Worm (Caenorhabditis elegans) whole organism, L4 larva: ENCODE measurements around the gene T24A6.20.

ENCODE experiments used
- D1046.2 ChIP-seq: fragments of 200-800 bp; sonication (Bioruptor generic); IDR thresholded peaks from 2 replicates; pipeline ENCODE4 v1.3.6; 2022; ENCODE audit warnings: missing genetic modification characterization, missing compliant biosample characterization
- T26A8.4 ChIP-seq: fragments of 200-800 bp; sonication (Bioruptor generic); IDR thresholded peaks from 2 replicates; pipeline ENCODE4 v1.3.6; 2022; ENCODE audit warnings: missing genetic modification characterization, missing compliant biosample characterization
- Y105C5A.15 ChIP-seq: fragments of 200-800 bp; sonication (Bioruptor generic); IDR thresholded peaks from 2 replicates; pipeline ENCODE4 v1.3.6; 2022; ENCODE audit warnings: missing genetic modification characterization, missing compliant biosample characterization
- Y48G9A.11 ChIP-seq: fragments of 200-800 bp; sonication (Bioruptor generic); IDR thresholded peaks from 2 replicates; pipeline ENCODE4 v1.3.6; 2022; ENCODE audit warnings: missing genetic modification reagents, missing genetic modification characterization, missing compliant biosample characterization
- Y5F2A.4 ChIP-seq: fragments of 200-800 bp; sonication (Bioruptor generic); optimal IDR thresholded peaks from 2 replicates; lab custom pipeline; 2018; ENCODE audit warnings: mild to moderate bottlenecking, missing genetic modification characterization, missing compliant biosample characterization
- ZK546.5 ChIP-seq, 2 experiments: sonication (generic microtip); optimal IDR thresholded peaks; 2 replicates each; lab custom pipeline; 2017; ENCODE audit warnings: missing biosample characterization in 2 of 2, missing genetic modification characterization in 2 of 2
- aha-1 ChIP-seq: fragments of 150-350 bp; peaks from one replicate; lab custom pipeline; 2014; ENCODE audit warnings: missing biosample characterization, missing genetic modification characterization
- ama-1 ChIP-seq: fragments of 150-350 bp; optimal IDR thresholded peaks from 2 replicates; lab custom pipeline; 2014; ENCODE audit warnings: inconsistent platforms, mixed read lengths
- ceh-62 ChIP-seq: sonication (generic microtip); optimal IDR thresholded peaks from 2 replicates; lab custom pipeline; 2017; ENCODE audit warnings: missing biosample characterization, missing genetic modification characterization
- ceh-82 ChIP-seq: sonication (generic microtip); optimal IDR thresholded peaks from 2 replicates; lab custom pipeline; 2017; ENCODE audit warnings: missing biosample characterization, missing genetic modification characterization
- ces-1 ChIP-seq: fragments of 150-350 bp; sonication (generic microtip); optimal IDR thresholded peaks from 4 replicates; lab custom pipeline; 2014; ENCODE audit warnings: missing biosample characterization, missing genetic modification reagents, missing genetic modification characterization
- daf-12 ChIP-seq: fragments of 150-350 bp; optimal IDR thresholded peaks from 2 replicates; lab custom pipeline; 2014; ENCODE audit warnings: missing biosample characterization, missing genetic modification reagents, missing genetic modification characterization
- daf-19 ChIP-seq: fragments of 200-800 bp; sonication (Bioruptor generic); conservative IDR thresholded peaks from 2 replicates; pipeline ENCODE4 v1.3.6; 2022; ENCODE audit warnings: missing genetic modification characterization, missing compliant biosample characterization
- dmd-6 ChIP-seq: fragments of 200-800 bp; sonication (Bioruptor generic); IDR thresholded peaks from 2 replicates; pipeline ENCODE4 v1.3.6; 2022; ENCODE audit warnings: missing genetic modification reagents, missing genetic modification characterization, missing compliant biosample characterization
- dmd-9 ChIP-seq: fragments of 200-800 bp; sonication (Bioruptor generic); IDR thresholded peaks from 2 replicates; pipeline ENCODE4 v1.3.6; 2022; ENCODE audit warnings: missing genetic modification reagents, missing genetic modification characterization, missing compliant biosample characterization
- duxl-1 ChIP-seq: sonication (generic microtip); optimal IDR thresholded peaks from 2 replicates; lab custom pipeline; 2016; ENCODE audit warnings: mild to moderate bottlenecking, missing genetic modification characterization, moderate library complexity, missing compliant biosample characterization; ENCODE audit not compliant: poor library complexity
- egl-27 ChIP-seq: sonication (generic microtip); optimal IDR thresholded peaks from 3 replicates; lab custom pipeline; 2017; ENCODE audit warnings: missing biosample characterization, missing genetic modification reagents, missing genetic modification characterization
- egl-43 ChIP-seq: fragments of 200-800 bp; sonication (Bioruptor generic); IDR thresholded peaks from 2 replicates; pipeline ENCODE4 v1.3.6; 2022; ENCODE audit warnings: missing genetic modification reagents, missing genetic modification characterization, missing compliant biosample characterization
- hif-1 ChIP-seq, 2 experiments: sonication (generic microtip); optimal IDR thresholded peaks; 2 replicates each; lab custom pipeline; 2016 to 2017; ENCODE audit warnings: missing compliant biosample characterization in 2 of 2, missing genetic modification characterization in 2 of 2, missing genetic modification reagents in 2 of 2, missing genotype in 2 of 2, mild to moderate bottlenecking in 1 of 2
- hlh-11 ChIP-seq: fragments of 200-800 bp; sonication (Bioruptor generic); optimal IDR thresholded peaks from 2 replicates; lab custom pipeline; 2018; ENCODE audit warnings: mild to moderate bottlenecking, missing genetic modification characterization, missing compliant biosample characterization
- hlh-30 ChIP-seq: sonication (generic microtip); optimal IDR thresholded peaks from 2 replicates; lab custom pipeline; 2017; ENCODE audit warnings: antibody characterized with exemption, mild to moderate bottlenecking, missing genetic modification characterization, missing compliant biosample characterization; ENCODE audit not compliant: insufficient read depth
- lin-13 ChIP-seq: fragments of 150-350 bp; optimal IDR thresholded peaks from 2 replicates; lab custom pipeline; 2014; ENCODE audit warnings: missing biosample characterization, missing genetic modification reagents, missing genetic modification characterization
- lin-29 ChIP-seq: fragments of 200-800 bp; sonication (Bioruptor generic); IDR thresholded peaks from 2 replicates; pipeline ENCODE4 v1.3.6; 2022; ENCODE audit warnings: missing genetic modification reagents, missing genetic modification characterization, missing compliant biosample characterization
- lin-38 ChIP-seq: fragments of 200-800 bp; sonication (Bioruptor generic); IDR thresholded peaks from 2 replicates; pipeline ENCODE4 v1.3.6; 2022; ENCODE audit warnings: missing genetic modification reagents, missing genetic modification characterization, missing compliant biosample characterization
- lin-39 ChIP-seq: fragments of 150-350 bp; optimal IDR thresholded peaks from 2 replicates; lab custom pipeline; 2014; ENCODE audit warnings: missing biosample characterization, missing genetic modification reagents, missing genetic modification characterization
- lir-3 ChIP-seq: sonication (generic microtip); optimal IDR thresholded peaks from 2 replicates; lab custom pipeline; 2016; ENCODE audit warnings: mild to moderate bottlenecking, missing genetic modification characterization, missing compliant biosample characterization
- lsy-2 ChIP-seq, 2 experiments: fragments of 150-350 bp in 1 of 2; sonication (generic microtip) in 1 of 2; optimal IDR thresholded peaks; 2 replicates each; lab custom pipeline; 2014 to 2017; ENCODE audit warnings: missing biosample characterization in 2 of 2, missing genetic modification characterization in 2 of 2
- madf-5 ChIP-seq, 2 experiments: fragments of 200-800 bp; sonication (Bioruptor generic); IDR thresholded peaks; 2 replicates each; pipeline ENCODE4 v1.3.6; 2022; ENCODE audit warnings: missing compliant biosample characterization in 2 of 2, missing genetic modification characterization in 2 of 2
- mdt-29 ChIP-seq: fragments of 200-800 bp; sonication (Bioruptor generic); IDR thresholded peaks from 2 replicates; pipeline ENCODE4 v1.3.6; 2022; ENCODE audit warnings: missing genetic modification reagents, missing genetic modification characterization, missing compliant biosample characterization
- mep-1 ChIP-seq: fragments of 150-350 bp; sonication (generic microtip); optimal IDR thresholded peaks from 3 replicates; lab custom pipeline; 2014; ENCODE audit warnings: missing biosample characterization, missing genetic modification characterization
- mes-2 ChIP-seq: sonication (generic microtip); optimal IDR thresholded peaks from 2 replicates; lab custom pipeline; 2016; ENCODE audit warnings: missing genotype, mild to moderate bottlenecking, missing genetic modification characterization, missing compliant biosample characterization; ENCODE audit not compliant: poor library complexity, severe bottlenecking
- mxl-3 ChIP-seq: fragments of 200-800 bp; sonication (Bioruptor generic); optimal IDR thresholded peaks from 2 replicates; lab custom pipeline; 2018; ENCODE audit warnings: mild to moderate bottlenecking, missing genetic modification characterization, missing compliant biosample characterization
- nhr-10 ChIP-seq: fragments of 150-350 bp; optimal IDR thresholded peaks from 2 replicates; lab custom pipeline; 2014; ENCODE audit warnings: missing biosample characterization, missing genetic modification characterization
- nhr-102 ChIP-seq: sonication (generic microtip); optimal IDR thresholded peaks from 2 replicates; lab custom pipeline; 2016; ENCODE audit warnings: mild to moderate bottlenecking, missing genetic modification characterization, moderate library complexity, missing compliant biosample characterization
- nhr-111 ChIP-seq: fragments of 200-800 bp; sonication (Bioruptor generic); optimal IDR thresholded peaks from 2 replicates; lab custom pipeline; 2018; ENCODE audit warnings: mild to moderate bottlenecking, missing genetic modification characterization, missing compliant biosample characterization
- nhr-42 ChIP-seq: fragments of 200-800 bp; sonication (Bioruptor generic); IDR thresholded peaks from 2 replicates; pipeline ENCODE4 v1.3.6; 2022; ENCODE audit warnings: missing genetic modification characterization, missing compliant biosample characterization
- nhr-76 ChIP-seq: fragments of 150-350 bp; optimal IDR thresholded peaks from 2 replicates; lab custom pipeline; 2014; ENCODE audit warnings: missing biosample characterization, missing genetic modification characterization
- saeg-2 ChIP-seq: fragments of 200-800 bp; sonication (Bioruptor generic); IDR thresholded peaks from 2 replicates; pipeline ENCODE4 v1.3.6; 2022; ENCODE audit warnings: missing genetic modification reagents, missing genetic modification characterization, missing compliant biosample characterization
- sdz-12 ChIP-seq: fragments of 200-800 bp; sonication (Bioruptor generic); optimal IDR thresholded peaks from 2 replicates; lab custom pipeline; 2018; ENCODE audit warnings: mild to moderate bottlenecking, missing genetic modification characterization, missing compliant biosample characterization
- set-16 ChIP-seq: fragments of 200-800 bp; sonication (Bioruptor generic); IDR thresholded peaks from 2 replicates; pipeline ENCODE4 v1.3.6; 2022; ENCODE audit warnings: missing genetic modification reagents, missing genetic modification characterization, missing compliant biosample characterization
- skn-1 ChIP-seq: fragments of 150-350 bp; optimal IDR thresholded peaks from 2 replicates; lab custom pipeline; 2014; ENCODE audit warnings: missing biosample characterization, missing genetic modification characterization
- snpc-4 ChIP-seq: fragments of 150-350 bp; optimal IDR thresholded peaks from 2 replicates; lab custom pipeline; 2014; ENCODE audit warnings: missing biosample characterization, missing genetic modification characterization
- spr-1 ChIP-seq: sonication (generic microtip); optimal IDR thresholded peaks from 2 replicates; lab custom pipeline; 2016; ENCODE audit warnings: mild to moderate bottlenecking, missing genetic modification characterization, missing compliant biosample characterization
- spr-3 ChIP-seq: fragments of 200-800 bp; sonication (Bioruptor generic); optimal IDR thresholded peaks from 2 replicates; lab custom pipeline; 2018; ENCODE audit warnings: mild to moderate bottlenecking, missing genetic modification characterization, missing compliant biosample characterization
- tag-97 ChIP-seq: fragments of 200-800 bp; sonication (Bioruptor generic); IDR thresholded peaks from 2 replicates; pipeline ENCODE4 v1.3.6; 2022; ENCODE audit warnings: missing genetic modification characterization, missing compliant biosample characterization
- tra-1 ChIP-seq: fragments of 200-800 bp; sonication (Bioruptor generic); IDR thresholded peaks from 2 replicates; pipeline ENCODE4 v1.3.6; 2022; ENCODE audit warnings: missing genetic modification reagents, missing genetic modification characterization, missing compliant biosample characterization
- unc-39 ChIP-seq: sonication (generic microtip); optimal IDR thresholded peaks from 2 replicates; lab custom pipeline; 2017; ENCODE audit warnings: missing biosample characterization, missing genetic modification characterization
- unc-62 ChIP-seq, 3 experiments: fragments of 150-350 bp in 1 of 3; sonication (generic microtip); optimal IDR thresholded peaks in 2 of 3; peaks in 1 of 3; 1 replicate in 1 of 3; 2 replicates in 2 of 3; lab custom pipeline; 2014 to 2017; ENCODE audit warnings: missing biosample characterization in 3 of 3, missing genetic modification characterization in 3 of 3, missing genetic modification reagents in 3 of 3, missing genotype in 1 of 3
- vab-7 ChIP-seq: fragments of 200-800 bp; sonication (Bioruptor generic); IDR thresholded peaks from 2 replicates; pipeline ENCODE4 v1.3.6; 2022; ENCODE audit warnings: missing genetic modification reagents, missing genetic modification characterization, missing compliant biosample characterization
- zip-11 ChIP-seq: fragments of 200-800 bp; sonication (Bioruptor generic); IDR thresholded peaks from 2 replicates; pipeline ENCODE4 v1.3.6; 2022; ENCODE audit warnings: missing genetic modification characterization, missing compliant biosample characterization
- zip-2 ChIP-seq: fragments of 150-350 bp; optimal IDR thresholded peaks from 2 replicates; lab custom pipeline; 2014; ENCODE audit warnings: missing biosample characterization, missing genetic modification characterization
- ztf-11 ChIP-seq: fragments of 150-350 bp; optimal IDR thresholded peaks from 2 replicates; lab custom pipeline; 2014; ENCODE audit warnings: missing biosample characterization, missing genetic modification characterization
- ztf-7 ChIP-seq: fragments of 150-350 bp; optimal IDR thresholded peaks from 2 replicates; lab custom pipeline; 2014; ENCODE audit warnings: missing biosample characterization, missing genetic modification characterization

T24A6.20 gene

DNA sequence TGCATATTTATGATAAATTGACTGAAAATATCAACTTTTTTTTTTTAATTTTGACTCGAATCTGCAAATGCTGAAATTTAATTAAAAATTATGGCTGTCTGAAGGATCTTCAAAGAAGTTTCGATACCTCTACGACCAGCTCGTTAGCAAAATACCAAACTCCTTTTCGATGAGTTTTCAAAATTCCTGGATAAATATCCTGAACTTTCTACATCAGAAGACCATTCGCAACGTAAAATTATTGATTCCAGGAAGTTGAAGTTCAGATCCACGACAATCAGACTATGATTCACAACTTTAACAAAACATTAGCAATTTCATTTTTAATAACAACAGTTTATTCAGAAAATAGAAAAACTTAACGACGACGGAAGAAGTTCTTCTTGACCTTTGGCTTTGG, 32.1 kb downstream of the T24A6.20 start (continued):
- no peak for TF ChIP-seq unc-62 (GFP tag; optimal IDR thresholded peaks at IDR 0.05 in 1 of 2; lab: Kevin White, UChicago)
- TF ChIP-seq unc-62 (tag; optimal IDR thresholded peaks at IDR 0.05; lab: Kevin White, UChicago) = no peak
- no peak for TF ChIP-seq mes-2 (tag; lab: Kevin White, UChicago)
- TF ChIP-seq mxl-3 = no peak
- no peak for TF ChIP-seq nhr-76
- TF ChIP-seq dmd-9 (GFP tag; lab: Robert Waterston, UW) = no peak
- no peak for TF ChIP-seq duxl-1 (tag; lab: Kevin White, UChicago)
- no peak for TF ChIP-seq mdt-29
- TF ChIP-seq snpc-4 (tag; lab: Kevin White, UChicago) = no peak
- TF ChIP-seq ztf-7 (tag; lab: Kevin White, UChicago) = no peak
- no peak for TF ChIP-seq egl-43 (GFP tag; lab: Robert Waterston, UW)
- TF ChIP-seq D1046.2 = no peak
- peak; percentile 22 for TF ChIP-seq nhr-102 (tag; lab: Kevin White, UChicago)
- TF ChIP-seq lsy-2 (tag; optimal IDR thresholded peaks at IDR 0.05; lab: Kevin White, UChicago) = no peak
- TF ChIP-seq ZK546.5 (tag; optimal IDR thresholded peaks at IDR 0.05; lab: Kevin White, UChicago) = no peak
- no peak for TF ChIP-seq spr-3 (GFP tag; lab: Kevin White, UChicago)
- TF ChIP-seq unc-39 (tag; lab: Kevin White, UChicago) = no peak
- TF ChIP-seq nhr-10 = no peak
- no peak for TF ChIP-seq lin-39 (tag; lab: Kevin White, UChicago)
- TF ChIP-seq tag-97 = no peak
- no peak for TF ChIP-seq ces-1 (GFP tag; lab: Kevin White, UChicago)
- no peak for TF ChIP-seq hlh-11
- TF ChIP-seq ceh-82 (tag; lab: Kevin White, UChicago) = no peak
- no peak for TF ChIP-seq lin-29
- no peak for TF ChIP-seq egl-27 (tag; lab: Kevin White, UChicago)
- no peak for TF ChIP-seq sdz-12 (GFP tag; lab: Kevin White, UChicago)
- TF ChIP-seq Y48G9A.11 (GFP tag; lab: Robert Waterston, UW) = peak; percentile 78
- TF ChIP-seq nhr-111 (GFP tag; lab: Kevin White, UChicago) = no peak
- TF ChIP-seq zip-2 (tag; lab: Kevin White, UChicago) = no peak
- peak; percentile 30 for TF ChIP-seq aha-1
- TF ChIP-seq skn-1 (tag; lab: Kevin White, UChicago) = no peak
- TF ChIP-seq ztf-11 (tag; lab: Kevin White, UChicago) = no peak
- peak; percentile 87 for TF ChIP-seq ama-1 (lab: Kevin White, UChicago)
- 0 out of 2 replicates have a peak, but pooled peaks have one; percentile 14 for TF ChIP-seq vab-7 (GFP tag; lab: Robert Waterston, UW)
- TF ChIP-seq lin-13 (GFP tag; lab: Kevin White, UChicago) = no peak
- TF ChIP-seq saeg-2 (GFP tag; lab: Robert Waterston, UW) = no peak
- no peak for TF ChIP-seq hlh-30 (tag; lab: Kevin White, UChicago)
- TF ChIP-seq madf-5 (GFP tag; IDR thresholded peaks at IDR 0.05; lab: Robert Waterston, UW) = no peak
- TF ChIP-seq lir-3 (tag; lab: Kevin White, UChicago) = no peak
- no peak for TF ChIP-seq hif-1 (tag; optimal IDR thresholded peaks at IDR 0.05; lab: Kevin White, UChicago)
- no peak for TF ChIP-seq spr-1 (tag; lab: Kevin White, UChicago)
- TF ChIP-seq daf-12 (tag; lab: Kevin White, UChicago) = no peak
- TF ChIP-seq Y105C5A.15 (GFP tag; lab: Robert Waterston, UW) = no peak
- TF ChIP-seq dmd-6 (GFP tag; lab: Robert Waterston, UW) = no peak
- no peak for TF ChIP-seq ceh-62 (tag; lab: Kevin White, UChicago)
- no peak for TF ChIP-seq daf-19 (GFP tag; lab: Robert Waterston, UW)
- no peak for TF ChIP-seq set-16
- no peak for TF ChIP-seq mep-1
- TF ChIP-seq lin-38 = peak; percentile 57
- no peak for TF ChIP-seq tra-1
- no peak for TF ChIP-seq zip-11
- TF ChIP-seq T26A8.4 (GFP tag; lab: Robert Waterston, UW) = no peak
- TF ChIP-seq nhr-42 (GFP tag; lab: Robert Waterston, UW) = no peak
- TF ChIP-seq Y5F2A.4 (GFP tag; lab: Kevin White, UChicago) = no peak
